Worm (Caenorhabditis elegans) whole organism, early embryonic: ENCODE results near the gene K08F11.1.
"Not testable (repeated sequence)": the region's sequence is repeated elsewhere in the genome, so short reads cannot be mapped to it uniquely, and the experiment has no call there.

Experiments used
- B0310.2 ChIP-seq: sonication (generic microtip); optimal IDR thresholded peaks from 2 replicates; lab custom pipeline; 2016; ENCODE audit warnings: mild to moderate bottlenecking, missing genetic modification characterization, missing compliant biosample characterization
- aly-1 ChIP-seq: sonication (generic microtip); optimal IDR thresholded peaks from 2 replicates; lab custom pipeline; 2016; ENCODE audit warnings: missing genetic modification characterization, missing compliant biosample characterization
- ama-1 ChIP-seq: fragments of 150-350 bp; optimal IDR thresholded peaks from 2 replicates; lab custom pipeline; 2014
- hmg-4 ChIP-seq: fragments of 200-800 bp; sonication (Bioruptor generic); optimal IDR thresholded peaks from 2 replicates; lab custom pipeline; 2018; ENCODE audit warnings: mild to moderate bottlenecking, missing genetic modification characterization, missing compliant biosample characterization
- pes-1 ChIP-seq: fragments of 200-800 bp; sonication (Bioruptor generic); IDR thresholded peaks from 2 replicates; pipeline ENCODE4 v1.3.6; 2022; ENCODE audit warnings: missing genetic modification reagents, missing genetic modification characterization, missing compliant biosample characterization
- sea-1 ChIP-seq: fragments of 200-800 bp; sonication (Bioruptor generic); conservative IDR thresholded peaks from 2 replicates; pipeline ENCODE4 v1.3.6; 2022; ENCODE audit warnings: missing genetic modification characterization, missing compliant biosample characterization
- tbx-37 ChIP-seq: fragments of 200-800 bp; sonication (Bioruptor generic); conservative IDR thresholded peaks from 2 replicates; pipeline ENCODE4 v1.3.6; 2022; ENCODE audit warnings: missing genetic modification reagents, missing genetic modification characterization, missing compliant biosample characterization
- tra-4 ChIP-seq: sonication (generic microtip); optimal IDR thresholded peaks from 2 replicates; lab custom pipeline; 2017; ENCODE audit warnings: missing genetic modification characterization, missing compliant biosample characterization

DNA sequence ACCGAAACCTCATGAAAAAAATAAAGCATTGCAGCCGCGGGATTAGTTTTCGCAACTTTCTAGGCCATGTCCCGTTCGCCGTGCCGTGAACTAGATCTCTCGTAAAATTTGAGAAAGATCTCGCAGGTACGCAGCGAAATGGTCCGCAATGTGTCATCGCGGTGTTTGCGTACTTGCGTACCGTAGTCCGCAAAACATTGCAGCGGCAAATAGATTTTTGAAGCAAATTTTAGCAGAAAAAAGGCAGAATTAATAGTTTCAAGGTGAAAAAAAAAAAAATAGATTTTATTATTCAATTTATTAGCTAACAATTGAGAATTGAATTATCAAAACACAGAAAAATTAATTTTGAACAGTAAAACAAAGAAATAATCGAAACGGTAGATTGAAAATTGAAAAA is 3.3 kb downstream of the K08F11.1 start:
- TF ChIP-seq tra-4 (tag; lab: Kevin White, UChicago); B0310.2 (tag; lab: Kevin White, UChicago); aly-1 (tag; lab: Kevin White, UChicago); hmg-4 (GFP tag; lab: Kevin White, UChicago); ama-1: not testable (repeated sequence)
- TF ChIP-seq pes-1 (GFP tag; lab: Robert Waterston, UW), result peak; percentile 73
- TF ChIP-seq tbx-37 (GFP tag; lab: Robert Waterston, UW), result peak; percentile 56; the same call in 1 of the 2 replicates
- TF ChIP-seq sea-1, result peak; percentile 67; the same call in 1 of the 2 replicates
